Fruit fly (Drosophila melanogaster): ENCODE data around the gene CG34177.

Gene CG34177

DNA sequence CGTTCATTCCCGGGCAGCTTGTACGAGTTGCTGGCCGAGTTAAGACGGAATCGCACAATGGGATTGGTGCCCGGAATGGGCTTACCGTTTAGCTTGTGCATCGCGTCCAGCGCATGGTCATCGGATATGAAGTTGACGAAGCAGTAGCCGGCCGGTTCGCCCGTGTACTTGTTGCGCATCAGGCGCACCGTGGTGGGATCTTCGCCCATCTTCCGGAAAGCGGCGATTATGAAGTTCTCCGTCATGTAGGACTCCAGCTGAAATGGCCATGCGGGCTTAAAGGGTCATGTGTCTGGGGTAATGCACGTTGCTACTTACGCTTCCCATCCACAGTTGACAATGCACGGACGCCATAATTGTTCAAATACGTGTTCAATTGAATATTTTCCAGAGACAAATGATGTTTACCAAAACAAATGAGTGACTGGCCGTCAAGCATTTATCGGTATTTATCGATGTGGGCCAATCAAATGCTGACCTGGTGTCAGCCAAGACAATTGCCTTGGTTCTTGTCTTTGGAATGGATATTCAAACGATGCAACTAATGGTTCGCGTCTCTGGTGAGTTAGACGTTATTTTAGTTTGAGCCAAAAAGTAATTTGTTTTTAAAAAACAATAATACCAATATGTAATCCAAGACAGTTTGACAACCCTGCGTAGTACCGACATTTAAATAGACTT, 20.4 kb downstream of the CG34177 start, which contains the start of the genes Secp43 and ND-B8 (continued):
- TF ChIP-seq CG12236 (GFP tag; optimal IDR thresholded peaks at IDR 0.05) (no peak), CG11504 (tag; optimal IDR thresholded peaks at IDR 0.05) (peak; percentile 4), Mrtf (GFP tag; IDR thresholded peaks at IDR 0.05) (no peak), CG1647 (GFP tag; optimal IDR thresholded peaks at IDR 0.05) (no peak), salm (tag; optimal IDR thresholded peaks at IDR 0.05) (no peak), dm (GFP tag; optimal IDR thresholded peaks at IDR 0.05) (peak; percentile 33), CG1529 (GFP tag; optimal IDR thresholded peaks at IDR 0.05) (no peak), ro (GFP tag; IDR thresholded peaks at IDR 0.05) (no peak), Drgx (GFP tag; IDR thresholded peaks at IDR 0.05) (no peak), CG31441 (GFP tag; IDR thresholded peaks at IDR 0.05) (no peak), CG6791 (GFP tag; IDR thresholded peaks at IDR 0.05; ENCODE audit: partially characterized antibody) (peak; percentile 86), HHEX (GFP tag; optimal IDR thresholded peaks at IDR 0.05) (no peak), CrebB (tag; optimal IDR thresholded peaks at IDR 0.05) (no peak), Ssrp (tag; optimal IDR thresholded peaks at IDR 0.05) (no peak), CG2889 (GFP tag; IDR thresholded peaks at IDR 0.05) (no peak), Adf1 (GFP tag; IDR thresholded peaks at IDR 0.05) (no peak), HLH54F (GFP tag; optimal IDR thresholded peaks at IDR 0.05) (no peak), Asciz (GFP tag; optimal IDR thresholded peaks at IDR 0.05) (no peak), row (GFP tag; IDR thresholded peaks at IDR 0.05) (0 out of 3 replicates have a peak, but pooled peaks have one; percentile 8), Sox102F (GFP tag; optimal IDR thresholded peaks at IDR 0.05) (no peak), Poxn (GFP tag; IDR thresholded peaks at IDR 0.05) (no peak), CG12104 (GFP tag; optimal IDR thresholded peaks at IDR 0.05) (no peak), gsb-n (tag; optimal IDR thresholded peaks at IDR 0.05) (no peak), Mad (GFP tag; optimal IDR thresholded peaks at IDR 0.05) (no peak), CG8388 (GFP tag; optimal IDR thresholded peaks at IDR 0.05) (no peak), jumu (GFP tag; optimal IDR thresholded peaks at IDR 0.05) (no peak), lbe (GFP tag; optimal IDR thresholded peaks at IDR 0.05) (no peak), CG14014 (GFP tag; IDR thresholded peaks at IDR 0.05) (no peak), klu (GFP tag; IDR thresholded peaks at IDR 0.05) (no peak), Deaf1 (tag; optimal IDR thresholded peaks at IDR 0.05) (no peak), Mes4 (GFP tag; optimal IDR thresholded peaks at IDR 0.05) (no peak), Ets97D (GFP tag; optimal IDR thresholded peaks at IDR 0.05) (peak; percentile 81), CG10267 (tag; optimal IDR thresholded peaks at IDR 0.05) (peak; percentile 54), CG4617 (GFP tag; optimal IDR thresholded peaks at IDR 0.05; ENCODE audit: borderline replicate concordance) (peak; percentile 64), dysf (GFP tag; IDR thresholded peaks at IDR 0.05) (no peak), bcd (GFP tag; optimal IDR thresholded peaks at IDR 0.05) (peak; percentile 21), CG2875 (GFP tag; optimal IDR thresholded peaks at IDR 0.05) (no peak), CG15514 (GFP tag; optimal IDR thresholded peaks at IDR 0.05) (peak; percentile 75), Gsc (GFP tag; IDR thresholded peaks at IDR 0.05) (no peak), CG7271 (tag; optimal IDR thresholded peaks at IDR 0.05) (no peak), CG42726 (GFP tag; IDR thresholded peaks at IDR 0.05; ENCODE audit: partially characterized antibody) (peak; percentile 83), BtbVII (GFP tag; optimal IDR thresholded peaks at IDR 0.05) (no peak), B-H1 (GFP tag; IDR thresholded peaks at IDR 0.05) (no peak), CG7786 (GFP tag; optimal IDR thresholded peaks at IDR 0.05) (no peak), CG8359 (GFP tag; optimal IDR thresholded peaks at IDR 0.05; ENCODE audit: borderline replicate concordance) (no peak), GATAe (GFP tag; conservative IDR thresholded peaks at IDR 0.05) (no peak), slou (GFP tag; optimal IDR thresholded peaks at IDR 0.05) (no peak), H15 (GFP tag; IDR thresholded peaks at IDR 0.05) (no peak), CG8944 (GFP tag; optimal IDR thresholded peaks at IDR 0.05) (no peak), CG12391 (tag; optimal IDR thresholded peaks at IDR 0.05) (peak; percentile 24), sug (tag; optimal IDR thresholded peaks at IDR 0.05) (peak; percentile 61)

All from whole organism, embryonic.